Fruit fly (Drosophila melanogaster): ENCODE data around the gene Ppcs.

Gene Ppcs

dm6 chr3R:19108126-19108525 lies 39.6 kb downstream of the Ppcs start:
- no peak for TF ChIP-seq CTCF (optimal IDR thresholded peaks at IDR 0.05)
- TF ChIP-seq CG8478 (optimal IDR thresholded peaks at IDR 0.05), result no peak

DNA sequence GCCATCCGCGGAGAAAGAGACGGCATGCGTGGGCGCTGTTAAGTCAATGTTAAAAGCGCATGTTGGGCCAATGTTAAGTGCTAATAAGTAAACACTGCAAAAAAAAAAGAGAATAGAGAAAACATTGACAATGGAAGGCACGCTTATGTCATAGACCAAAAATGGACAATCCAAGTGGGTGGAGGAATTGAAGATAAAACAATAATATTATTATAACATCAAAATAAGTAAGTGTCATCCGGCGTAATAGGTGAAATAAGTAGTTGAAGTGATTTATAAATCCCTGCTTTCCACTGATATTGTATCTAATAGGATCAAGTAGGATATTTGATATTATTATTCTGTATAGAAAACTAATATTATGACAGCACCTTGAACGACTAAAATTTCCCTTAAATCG lies 40.7 kb downstream of the Ppcs start:
- TF ChIP-seq CTCF (optimal IDR thresholded peaks at IDR 0.05), result no peak
- TF ChIP-seq CG8478 (optimal IDR thresholded peaks at IDR 0.05), result no peak

DNA sequence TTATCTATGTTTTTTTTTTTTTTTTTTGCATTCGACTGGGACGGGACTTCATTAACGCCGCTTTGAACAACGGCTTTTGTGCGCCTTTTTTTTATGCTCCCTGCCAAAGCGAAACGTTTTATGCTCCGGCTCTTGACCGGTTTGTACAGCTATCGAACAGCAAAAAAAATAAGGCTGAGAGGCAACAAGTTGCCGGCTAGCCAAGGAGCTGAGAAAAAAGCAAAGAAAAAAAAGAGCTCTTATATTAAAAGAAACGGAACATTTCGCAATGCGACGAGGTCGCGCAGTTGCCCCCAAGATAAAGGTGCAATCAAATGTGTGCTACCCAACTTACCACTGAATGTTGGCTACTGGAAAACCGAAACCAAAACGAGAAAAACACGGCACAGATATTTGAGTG lies 41.3 kb downstream of the Ppcs start:
- TF ChIP-seq CTCF (optimal IDR thresholded peaks at IDR 0.05) (no peak), CG8478 (optimal IDR thresholded peaks at IDR 0.05) (no peak)

DNA sequence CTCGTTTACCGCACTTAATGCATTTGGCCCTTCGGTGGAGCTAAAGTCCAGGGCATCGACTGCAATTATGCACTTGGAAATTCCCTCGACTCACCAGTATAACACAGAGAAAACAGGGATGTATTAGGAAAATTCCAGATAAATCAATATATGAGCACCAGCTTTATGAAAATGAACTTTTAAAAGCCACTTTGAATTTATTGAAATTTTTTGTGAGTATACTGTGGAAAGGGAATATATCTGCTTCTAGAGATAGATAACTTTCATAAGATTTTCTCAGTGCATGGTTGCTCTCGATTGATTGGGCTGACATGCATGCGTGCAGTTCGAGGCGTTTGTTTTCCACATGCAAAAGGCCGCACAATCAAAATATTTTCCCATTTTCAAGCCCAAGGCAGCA lies 41.9 kb downstream of the Ppcs start:
- TF ChIP-seq CTCF (optimal IDR thresholded peaks at IDR 0.05) (no peak), CG8478 (optimal IDR thresholded peaks at IDR 0.05) (no peak)

DNA sequence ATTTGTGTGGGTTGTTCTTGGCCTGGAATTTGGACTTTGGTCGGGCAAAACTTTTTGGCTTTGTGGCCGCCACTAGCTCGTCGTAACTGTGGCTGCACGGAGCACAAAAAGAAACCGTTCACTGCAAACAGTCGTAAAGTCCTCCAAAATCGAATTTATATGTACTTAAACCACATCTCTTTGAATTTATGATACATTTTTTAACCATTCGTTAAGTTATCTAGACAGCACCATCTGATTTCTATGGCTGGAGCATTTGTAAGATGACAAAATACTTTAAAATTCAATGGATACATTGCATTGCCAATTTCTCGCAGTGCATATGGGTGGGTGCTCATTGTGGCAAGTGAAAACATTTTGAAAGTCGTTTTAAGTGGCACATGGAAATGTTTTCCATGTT lies 43.6 kb downstream of the Ppcs start:
- TF ChIP-seq CG8478 (optimal IDR thresholded peaks at IDR 0.05), result no peak
- no peak for TF ChIP-seq CTCF (optimal IDR thresholded peaks at IDR 0.05)

dm6 chr3R:19103189-19103588 lies 44.5 kb downstream of the Ppcs start:
- no peak for TF ChIP-seq CG8478 (optimal IDR thresholded peaks at IDR 0.05)
- peak; percentile 63 to 66 for TF ChIP-seq CTCF (optimal IDR thresholded peaks at IDR 0.05)

- TF ChIP-seq CG8478 (optimal IDR thresholded peaks at IDR 0.05) (no peak), CTCF (optimal IDR thresholded peaks at IDR 0.05) (no peak)
These were observed 46.4 kb downstream of the Ppcs start for dm6 chr3R:19101267-19101840.

dm6 chr3R:19100098-19100497 lies 47.6 kb downstream of the Ppcs start:
- no peak for TF ChIP-seq CTCF (optimal IDR thresholded peaks at IDR 0.05)
- no peak for TF ChIP-seq CG8478 (optimal IDR thresholded peaks at IDR 0.05)

dm6 chr3R:19098272-19098671 lies 49.4 kb downstream of the Ppcs start:
- no peak for TF ChIP-seq CTCF (optimal IDR thresholded peaks at IDR 0.05)
- TF ChIP-seq CG8478 (optimal IDR thresholded peaks at IDR 0.05), result no peak

DNA sequence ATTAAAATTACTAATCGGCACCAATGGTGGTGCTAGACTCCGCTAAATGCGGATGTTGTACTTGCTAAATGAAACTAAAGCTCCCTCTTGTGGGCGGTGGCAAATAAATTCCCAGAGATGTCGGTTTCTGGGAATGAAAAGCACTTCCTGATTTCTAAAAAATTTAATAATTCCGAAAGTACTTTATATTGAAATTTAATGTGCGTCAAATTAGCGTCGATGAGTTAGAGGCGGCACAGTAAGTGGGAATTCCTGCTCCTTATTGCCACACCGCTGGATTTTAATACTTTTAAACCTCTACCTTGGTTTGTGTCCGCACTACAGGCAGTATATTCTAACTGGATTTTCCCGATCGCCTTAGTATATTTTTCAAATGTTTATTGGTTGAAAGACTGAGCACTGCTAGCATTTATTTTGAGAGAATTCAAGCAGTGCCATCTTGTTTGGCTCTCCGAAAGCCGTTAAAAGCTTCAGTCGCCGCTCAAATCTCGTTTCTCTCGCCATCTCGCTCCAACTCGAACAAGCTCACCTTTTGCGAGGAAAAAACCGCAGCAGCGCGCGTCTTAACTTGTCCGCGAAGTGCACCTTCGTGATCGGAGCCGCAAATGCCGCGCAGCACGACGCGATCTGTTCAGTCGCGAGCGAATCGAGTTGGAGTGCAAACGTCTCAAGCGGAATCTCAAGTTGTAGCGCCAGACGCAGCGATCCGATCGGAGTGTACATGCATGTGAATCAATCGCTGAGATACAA lies 51.2 kb downstream of the Ppcs start, which contains the start of gene CG6040:
Gene CG6040 (plus strand): TSS at position 663 of the 750 bp plus-strand sequence.
- TF ChIP-seq CTCF (optimal IDR thresholded peaks at IDR 0.05), result peak; percentile 84 to 90
- TF ChIP-seq CG8478 (optimal IDR thresholded peaks at IDR 0.05), result no peak

- TF ChIP-seq CTCF (optimal IDR thresholded peaks at IDR 0.05) (peak in 1 of 2 experiments; percentile 28), CG8478 (optimal IDR thresholded peaks at IDR 0.05) (no peak)
These were observed 52.8 kb downstream of the Ppcs start, which contains the start of the genes mRpL55 and ATPsynD for dm6 chr3R:19094799-19095418. TSS of gene mRpL55 (minus strand) at chr3R:19094905. TSS of gene ATPsynD (plus strand) at chr3R:19095000.

dm6 chr3R:19094039-19094438 lies 53.7 kb downstream of the Ppcs start, which contains the start of gene cdi:
TSS of gene cdi (minus strand) at chr3R:19094270.
- TF ChIP-seq CTCF (optimal IDR thresholded peaks at IDR 0.05) (peak in 1 of 2 experiments; percentile 2), CG8478 (optimal IDR thresholded peaks at IDR 0.05) (no peak)

DNA sequence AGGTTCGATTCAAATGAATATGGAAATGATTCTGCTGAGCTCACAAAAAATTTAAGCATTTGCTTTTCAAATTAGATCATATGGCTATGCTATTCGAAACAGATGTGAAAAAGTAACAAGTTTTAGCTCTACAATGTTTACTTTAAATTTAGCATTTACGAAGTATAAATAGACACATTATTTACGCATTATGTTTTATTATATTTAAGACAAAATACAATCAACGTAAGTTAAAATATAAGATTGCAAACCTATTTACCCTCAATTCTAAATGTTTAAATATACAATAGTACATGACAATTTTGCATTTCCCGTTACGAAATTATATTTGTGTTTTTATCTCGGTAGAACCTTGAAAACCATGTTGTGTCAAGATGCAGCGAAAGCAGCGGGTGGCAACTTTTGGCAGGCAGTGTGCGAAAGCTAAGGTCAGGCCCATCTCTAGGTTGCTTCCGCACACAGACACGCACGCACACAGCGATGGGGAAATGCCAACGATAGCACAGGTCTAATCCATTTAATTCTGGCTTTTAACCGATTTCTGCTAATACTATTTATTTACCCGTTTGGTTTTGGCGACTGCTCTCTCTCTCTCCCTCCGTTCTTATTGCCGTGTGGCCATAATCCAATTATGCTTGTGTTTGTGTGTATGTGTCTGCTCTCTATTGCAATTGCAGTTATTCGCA lies 54.4 kb downstream of the Ppcs start:
- TF ChIP-seq CTCF (optimal IDR thresholded peaks at IDR 0.05) (no peak), CG8478 (optimal IDR thresholded peaks at IDR 0.05) (no peak)

- TF ChIP-seq CG8478 (optimal IDR thresholded peaks at IDR 0.05), result no peak
- TF ChIP-seq CTCF (optimal IDR thresholded peaks at IDR 0.05), result no peak
These were observed 55.2 kb downstream of the Ppcs start for dm6 chr3R:19092367-19093126.
